Fruit fly (Drosophila melanogaster) whole organism, embryonic: ENCODE data around the gene kibra.
A peak's percentile ranks its signal among the peaks of the same experiment; 100 is the strongest.

Experiments used
- B-H2 ChIP-seq: fragments of 200-800 bp; sonication (Bioruptor generic); optimal IDR thresholded peaks from 2 replicates; lab custom pipeline; 2018; ENCODE audit warnings: missing biosample characterization, mild to moderate bottlenecking, missing genetic modification characterization
- C15 ChIP-seq: fragments of 200-800 bp; sonication (Bioruptor generic); IDR thresholded peaks from 3 replicates; pipeline ENCODE4 v1.3.6; 2022; ENCODE audit warnings: missing biosample characterization, missing genetic modification characterization
- CG10274 ChIP-seq: fragments of 200-800 bp; sonication (Bioruptor generic); optimal IDR thresholded peaks from 3 replicates; lab custom pipeline; 2017; ENCODE audit warnings: missing biosample characterization, mild to moderate bottlenecking, missing genetic modification characterization
- CG10321 ChIP-seq: fragments of 200-800 bp; sonication (Bioruptor generic); IDR thresholded peaks from 2 replicates; pipeline ENCODE4 v1.3.6; 2022; ENCODE audit warnings: missing biosample characterization, missing genetic modification characterization
- CG12391 ChIP-seq: fragments of 200-800 bp; sonication (Bioruptor generic); optimal IDR thresholded peaks from 3 replicates; lab custom pipeline; 2018; ENCODE audit warnings: missing biosample characterization, mild to moderate bottlenecking, missing genetic modification characterization, moderate library complexity
- CG13123 ChIP-seq: fragments of 200-800 bp; sonication (Bioruptor generic); optimal IDR thresholded peaks from 2 replicates; lab custom pipeline; 2016; ENCODE audit warnings: missing biosample characterization, missing genetic modification characterization
- CG13287 ChIP-seq: fragments of 200-800 bp; sonication (Bioruptor generic); IDR thresholded peaks from 2 replicates; pipeline ENCODE4 v1.3.6; 2022; ENCODE audit warnings: missing biosample characterization, missing genetic modification characterization; ENCODE audit not compliant: partially characterized antibody
- CG14441 ChIP-seq: fragments of 200-800 bp; sonication (Bioruptor generic); IDR thresholded peaks from 2 replicates; pipeline ENCODE4 v1.3.6; 2022; ENCODE audit warnings: missing biosample characterization, missing genetic modification characterization
- CG1529 ChIP-seq: fragments of 200-800 bp; sonication (Bioruptor generic); optimal IDR thresholded peaks from 3 replicates; lab custom pipeline; 2018; ENCODE audit warnings: missing biosample characterization, missing genetic modification characterization
- CG15479 ChIP-seq: fragments of 200-800 bp; sonication (Bioruptor generic); optimal IDR thresholded peaks from 3 replicates; lab custom pipeline; 2019; ENCODE audit warnings: missing biosample characterization, mild to moderate bottlenecking, missing genetic modification characterization, moderate library complexity
- CG17361 ChIP-seq: fragments of 200-800 bp; sonication (Bioruptor generic); IDR thresholded peaks from 3 replicates; pipeline ENCODE4 v1.3.6; 2022; ENCODE audit warnings: missing biosample characterization, missing genetic modification characterization
- CG2712 ChIP-seq: fragments of 200-800 bp; optimal IDR thresholded peaks from 3 replicates; lab custom pipeline; 2019; ENCODE audit warnings: missing biosample characterization, mild to moderate bottlenecking, missing genetic modification characterization, moderate library complexity
- CG2875 ChIP-seq: fragments of 200-800 bp; sonication (Bioruptor generic); optimal IDR thresholded peaks from 2 replicates; lab custom pipeline; 2017; ENCODE audit warnings: missing biosample characterization, mild to moderate bottlenecking, missing genetic modification characterization, missing genetic modification reagents
- CG31441 ChIP-seq: fragments of 200-800 bp; sonication (Bioruptor generic); IDR thresholded peaks from 2 replicates; pipeline ENCODE4 v1.3.6; 2022; ENCODE audit warnings: missing biosample characterization, missing genetic modification characterization
- CG32772 ChIP-seq: fragments of 200-800 bp; sonication (Bioruptor generic); IDR thresholded peaks from 2 replicates; pipeline ENCODE4 v1.3.6; 2022; ENCODE audit warnings: missing biosample characterization, missing genetic modification characterization
- CG3281 ChIP-seq: fragments of 200-800 bp; sonication (Bioruptor generic); optimal IDR thresholded peaks from 3 replicates; lab custom pipeline; 2017; ENCODE audit warnings: missing biosample characterization, mild to moderate bottlenecking, missing genetic modification characterization
- CG6175 ChIP-seq: fragments of 200-800 bp; sonication (Bioruptor generic); IDR thresholded peaks from 3 replicates; pipeline ENCODE4 v1.3.6; 2022; ENCODE audit warnings: missing biosample characterization, missing genetic modification characterization
- CG6813 ChIP-seq: fragments of 200-800 bp; sonication (Bioruptor generic); optimal IDR thresholded peaks from 2 replicates; lab custom pipeline; 2017; ENCODE audit warnings: missing biosample characterization, missing genetic modification characterization, mild to moderate bottlenecking, moderate library complexity, missing genetic modification reagents
- CG7745 ChIP-seq: fragments of 200-800 bp; sonication (Bioruptor generic); optimal IDR thresholded peaks from 2 replicates; lab custom pipeline; 2018; ENCODE audit warnings: missing biosample characterization, mild to moderate bottlenecking, missing genetic modification characterization, moderate library complexity
- CG7839 ChIP-seq: fragments of 200-800 bp; sonication (Bioruptor generic); optimal IDR thresholded peaks from 3 replicates; lab custom pipeline; 2018; ENCODE audit warnings: missing biosample characterization, mild to moderate bottlenecking, missing genetic modification characterization, moderate library complexity
- CG8478 ChIP-seq: fragments of >200 bp; optimal IDR thresholded peaks from 2 replicates; lab custom pipeline; 2018
- Ets65A ChIP-seq: fragments of 200-800 bp; sonication (Bioruptor generic); peaks from one replicate; lab custom pipeline; 2016; ENCODE audit warnings: missing biosample characterization, missing genetic modification characterization
- Hand ChIP-seq: fragments of 200-800 bp; sonication (Bioruptor generic); optimal IDR thresholded peaks from 2 replicates; lab custom pipeline; 2017; ENCODE audit warnings: mild to moderate bottlenecking, missing biosample characterization, missing genetic modification reagents, missing genetic modification characterization
- Lpt ChIP-seq: fragments of >200 bp; optimal IDR thresholded peaks from 2 replicates; lab custom pipeline; 2018; ENCODE audit warnings: missing biosample characterization, missing genetic modification characterization
- Mes4 ChIP-seq: fragments of 200-800 bp; sonication (Bioruptor generic); optimal IDR thresholded peaks from 2 replicates; lab custom pipeline; 2016; ENCODE audit warnings: missing biosample characterization, missing genetic modification characterization
- Oli ChIP-seq: fragments of 200-800 bp; sonication (Bioruptor generic); optimal IDR thresholded peaks from 2 replicates; lab custom pipeline; 2018; ENCODE audit warnings: missing biosample characterization, mild to moderate bottlenecking, missing genetic modification characterization, moderate library complexity
- Six4 ChIP-seq: fragments of 200-800 bp; sonication (Bioruptor generic); optimal IDR thresholded peaks from 2 replicates; lab custom pipeline; 2016; ENCODE audit warnings: missing biosample characterization, missing genetic modification characterization
- Xbp1 ChIP-seq: fragments of 200-800 bp; sonication (Bioruptor generic); optimal IDR thresholded peaks from 3 replicates; lab custom pipeline; 2016; ENCODE audit warnings: missing biosample characterization, mild to moderate bottlenecking, missing genetic modification characterization
- Xrp1 ChIP-seq: fragments of 200-800 bp; sonication (Bioruptor generic); IDR thresholded peaks from 2 replicates; pipeline ENCODE4 v1.3.6; 2022; ENCODE audit warnings: missing biosample characterization, missing genetic modification characterization
- ash1 ChIP-seq: fragments of 200-800 bp; sonication (Bioruptor generic); optimal IDR thresholded peaks from 2 replicates; lab custom pipeline; 2018; ENCODE audit warnings: missing biosample characterization, mild to moderate bottlenecking, missing genetic modification characterization
- az2 ChIP-seq: fragments of 200-800 bp; sonication (Bioruptor generic); optimal IDR thresholded peaks from 3 replicates; lab custom pipeline; 2016; ENCODE audit warnings: missing biosample characterization, missing genetic modification characterization
- bab2 ChIP-seq: fragments of 200-800 bp; sonication (Bioruptor generic); optimal IDR thresholded peaks from 2 replicates; lab custom pipeline; 2016; ENCODE audit warnings: missing biosample characterization, missing genetic modification characterization
- bsh ChIP-seq, 2 experiments: fragments of 200-800 bp; sonication (Bioruptor generic); optimal IDR thresholded peaks; 2 replicates each; lab custom pipeline; 2017 to 2018; ENCODE audit warnings: mild to moderate bottlenecking in 2 of 2, missing biosample characterization in 2 of 2, missing genetic modification characterization in 2 of 2, moderate library complexity in 1 of 2
- disco-r ChIP-seq: fragments of 200-800 bp; sonication (Bioruptor generic); optimal IDR thresholded peaks from 2 replicates; lab custom pipeline; 2016; ENCODE audit warnings: missing biosample characterization, missing genetic modification characterization
- dmrt11E ChIP-seq: fragments of 200-800 bp; sonication (Bioruptor generic); optimal IDR thresholded peaks from 3 replicates; lab custom pipeline; 2018; ENCODE audit warnings: missing biosample characterization, mild to moderate bottlenecking, missing genetic modification characterization, moderate library complexity
- exex ChIP-seq: fragments of 200-800 bp; sonication (Bioruptor generic); optimal IDR thresholded peaks from 4 replicates; lab custom pipeline; 2018; ENCODE audit warnings: missing biosample characterization, mild to moderate bottlenecking, missing genetic modification characterization, moderate library complexity
- gce ChIP-seq: fragments of 200-800 bp; sonication (Bioruptor generic); IDR thresholded peaks from 3 replicates; pipeline ENCODE4 v1.3.6; 2022; ENCODE audit warnings: missing biosample characterization, missing genetic modification characterization
- maf-S ChIP-seq: fragments of 200-800 bp; sonication (Bioruptor generic); optimal IDR thresholded peaks from 2 replicates; lab custom pipeline; 2016; ENCODE audit warnings: missing biosample characterization, missing genetic modification characterization
- nau ChIP-seq: fragments of 200-800 bp; sonication (Bioruptor generic); optimal IDR thresholded peaks from 3 replicates; lab custom pipeline; 2017; ENCODE audit warnings: missing biosample characterization, mild to moderate bottlenecking, missing genetic modification characterization, missing genetic modification reagents
- pho ChIP-seq: fragments of 200-800 bp; sonication (Bioruptor generic); optimal IDR thresholded peaks from 2 replicates; lab custom pipeline; 2016; ENCODE audit warnings: missing biosample characterization, missing genetic modification characterization
- row ChIP-seq: fragments of 200-800 bp; sonication (Bioruptor generic); IDR thresholded peaks from 3 replicates; pipeline ENCODE4 v1.3.6; 2022; ENCODE audit warnings: missing biosample characterization, missing genetic modification characterization
- sc ChIP-seq, 3 experiments: fragments of >200 bp in 2 of 3; fragments of 200-800 bp in 1 of 3; sonication (Bioruptor generic) in 1 of 3; optimal IDR thresholded peaks; 2 replicates in 2 of 3; 3 replicates in 1 of 3; lab custom pipeline; 2017; ENCODE audit warnings: mild to moderate bottlenecking in 1 of 3, missing biosample characterization in 1 of 3, missing genetic modification characterization in 1 of 3, missing genetic modification reagents in 1 of 3
- schlank ChIP-seq: fragments of 200-800 bp; sonication (Bioruptor generic); optimal IDR thresholded peaks from 2 replicates; lab custom pipeline; 2018; ENCODE audit warnings: missing biosample characterization, mild to moderate bottlenecking, missing genetic modification characterization
- slou ChIP-seq: fragments of 200-800 bp; sonication (Bioruptor generic); optimal IDR thresholded peaks from 3 replicates; lab custom pipeline; 2016; ENCODE audit warnings: missing biosample characterization, missing genetic modification characterization
- tio ChIP-seq: fragments of 200-800 bp; sonication (Bioruptor generic); optimal IDR thresholded peaks from 2 replicates; lab custom pipeline; 2017; ENCODE audit warnings: missing biosample characterization, missing genetic modification characterization, inconsistent platforms
- wor ChIP-seq: fragments of 200-800 bp; sonication (Bioruptor generic); IDR thresholded peaks from 2 replicates; pipeline ENCODE4 v1.3.6; 2022; ENCODE audit warnings: missing biosample characterization, missing genetic modification characterization

Gene kibra

DNA sequence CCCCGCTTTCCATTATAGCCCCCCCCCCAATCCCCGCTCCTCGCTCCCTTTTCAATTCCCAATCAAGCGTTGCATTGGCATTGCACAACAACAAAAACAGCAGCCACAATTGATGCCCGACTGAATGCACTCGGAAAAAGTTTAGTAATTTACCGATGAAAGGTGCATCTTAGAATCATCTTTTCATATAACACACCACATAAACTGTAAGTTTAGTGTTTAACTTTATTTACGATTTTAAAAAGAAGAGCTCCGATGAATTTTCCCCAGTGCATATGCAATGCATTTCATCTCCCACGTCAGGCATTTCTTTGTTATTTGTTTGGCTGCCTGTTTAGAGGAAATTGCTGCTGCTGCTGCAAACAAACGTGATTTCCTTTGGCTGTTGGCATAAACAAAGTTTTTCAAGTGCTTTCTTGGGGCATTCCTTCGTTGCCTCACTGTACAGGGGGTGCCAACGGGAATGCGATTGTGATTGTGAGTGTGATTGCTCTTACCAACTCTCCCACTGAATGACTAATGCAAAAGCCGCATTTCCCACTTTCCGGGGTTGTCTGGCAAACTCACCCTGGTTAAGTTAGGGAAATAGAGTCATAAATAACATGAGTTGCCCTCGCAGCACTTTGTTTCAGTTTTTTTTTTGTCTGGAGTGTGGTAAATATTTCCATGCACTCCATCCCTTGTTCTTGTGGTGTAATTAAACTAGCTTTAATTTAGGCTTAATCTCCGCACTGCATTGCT, 31.7 kb downstream of the kibra start (continued):
- TF ChIP-seq Lpt (GFP tag; lab: Kevin White, UChicago) = no peak
- TF ChIP-seq C15 (GFP tag; lab: Robert Waterston, UW) = no peak
- peak; percentile 51 for TF ChIP-seq Six4 (GFP tag; lab: Kevin White, UChicago)
- TF ChIP-seq wor (GFP tag; lab: Robert Waterston, UW) = peak; percentile 55; the same call in 1 of the 2 replicates
- TF ChIP-seq CG6813 (GFP tag; lab: Kevin White, UChicago) = peak; percentile 41
- no peak for TF ChIP-seq CG8478 (lab: Kevin White, UChicago)
- peak; percentile 12; the same call in 1 of the 2 replicates for TF ChIP-seq CG14441 (GFP tag; lab: Robert Waterston, UW)

DNA sequence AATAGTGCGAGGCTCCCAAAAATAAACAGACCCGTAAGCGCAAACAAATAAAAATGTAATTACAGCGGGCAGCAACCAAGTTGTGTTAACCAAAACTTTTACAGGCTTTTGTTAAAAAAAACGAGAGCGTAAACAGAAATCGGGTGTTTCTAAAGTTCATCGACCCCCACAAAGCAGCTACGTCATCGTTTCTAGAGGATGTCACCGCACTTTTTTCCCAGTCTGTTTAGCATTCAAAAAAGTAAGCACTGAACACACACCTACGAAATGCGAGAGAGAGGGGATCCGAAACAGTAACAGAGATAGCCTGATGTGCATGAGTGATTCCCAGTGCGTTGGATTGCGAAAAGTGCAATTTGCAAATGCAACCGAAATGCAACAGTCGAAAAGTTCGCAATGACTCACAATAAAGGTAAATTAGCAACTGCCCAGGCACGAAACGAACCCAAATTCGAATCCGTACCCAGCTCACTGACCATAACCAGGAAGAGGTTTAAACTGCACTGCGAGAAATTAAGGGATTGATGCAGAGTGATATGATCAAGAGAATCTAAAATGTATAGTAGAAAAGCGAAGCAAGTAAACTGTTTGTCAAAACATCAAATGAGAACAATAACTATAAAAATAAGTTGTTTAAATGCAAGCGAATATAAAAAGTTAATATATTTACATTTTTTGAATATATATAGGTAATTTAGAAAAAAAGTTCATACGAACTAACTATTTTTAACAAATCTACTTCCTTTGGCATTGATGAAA, 32.9 kb downstream of the kibra start:
- peak; percentile 28 for TF ChIP-seq tio (GFP tag; lab: Kevin White, UChicago)
- TF ChIP-seq bsh (GFP tag; optimal IDR thresholded peaks at IDR 0.05; lab: Kevin White, UChicago) = peak in 1 of 2 experiments; percentile 36
- peak; percentile 15 for TF ChIP-seq Oli
- peak; percentile 0 for TF ChIP-seq Xbp1
- TF ChIP-seq row (GFP tag; lab: Robert Waterston, UW) = no peak
- 0 out of 2 replicates have a peak, but pooled peaks have one; percentile 19 for TF ChIP-seq CG31441 (GFP tag; lab: Robert Waterston, UW)
- TF ChIP-seq dmrt11E (tag; lab: Kevin White, UChicago) = peak; percentile 52
- no peak for TF ChIP-seq nau (GFP tag; lab: Kevin White, UChicago)
- no peak for TF ChIP-seq exex (tag; lab: Kevin White, UChicago)
- no peak for TF ChIP-seq disco-r (GFP tag; lab: Kevin White, UChicago)
- no peak for TF ChIP-seq CG10321 (GFP tag; lab: Robert Waterston, UW)
- TF ChIP-seq maf-S (GFP tag; lab: Kevin White, UChicago) = no peak
- no peak for TF ChIP-seq Mes4 (GFP tag; lab: Kevin White, UChicago)
- TF ChIP-seq CG2712 = peak; percentile 8
- no peak for TF ChIP-seq CG13123
- peak; percentile 27; the same call in 1 of the 2 replicates for TF ChIP-seq Xrp1 (GFP tag; lab: Robert Waterston, UW)
- 0 out of 3 replicates have a peak, but pooled peaks have one; percentile 13 for TF ChIP-seq CG17361 (GFP tag; lab: Robert Waterston, UW)
- no peak for TF ChIP-seq CG2875 (GFP tag; lab: Kevin White, UChicago)
- TF ChIP-seq CG12391 (tag; lab: Kevin White, UChicago) = peak; percentile 18
- TF ChIP-seq CG10274 (GFP tag; lab: Kevin White, UChicago) = no peak
- TF ChIP-seq CG13287 = no peak
- TF ChIP-seq CG15479 (GFP tag; lab: Kevin White, UChicago) = peak; percentile 28
- no peak for TF ChIP-seq sc (optimal IDR thresholded peaks at IDR 0.05; lab: Kevin White, UChicago)
- peak; percentile 9 for TF ChIP-seq sc (GFP tag; optimal IDR thresholded peaks at IDR 0.05; lab: Kevin White, UChicago)
- no peak for TF ChIP-seq CG6175 (GFP tag; lab: Robert Waterston, UW)
- no peak for TF ChIP-seq CG3281 (GFP tag; lab: Kevin White, UChicago)
- TF ChIP-seq pho = no peak
- TF ChIP-seq B-H2 (GFP tag; lab: Kevin White, UChicago) = no peak
- no peak for TF ChIP-seq gce (GFP tag; lab: Robert Waterston, UW)
- no peak for TF ChIP-seq ash1 (GFP tag; lab: Kevin White, UChicago)
- no peak for TF ChIP-seq bab2 (GFP tag; lab: Kevin White, UChicago)
- peak; percentile 3 for TF ChIP-seq CG7839 (tag; lab: Kevin White, UChicago)
- TF ChIP-seq az2 (GFP tag; lab: Kevin White, UChicago) = no peak
- TF ChIP-seq CG1529 (GFP tag; lab: Kevin White, UChicago) = peak; percentile 18
- peak; percentile 2 for TF ChIP-seq Ets65A (GFP tag; lab: Kevin White, UChicago)
- no peak for TF ChIP-seq slou (GFP tag; lab: Kevin White, UChicago)
- TF ChIP-seq CG7745 (tag; lab: Kevin White, UChicago) = no peak
- no peak for TF ChIP-seq Hand
- TF ChIP-seq schlank (tag; lab: Kevin White, UChicago) = no peak
- no peak for TF ChIP-seq CG32772 (GFP tag; lab: Robert Waterston, UW)
